Fruit fly (Drosophila melanogaster): ENCODE data around the gene pic.
A peak's percentile ranks its signal among the peaks of the same experiment; 100 is the strongest.

The pic gene

dm6 chr3R:13032975-13033445 lies 19.0 kb upstream of the pic start (continued):
- TF ChIP-seq CG4707 (GFP tag; optimal IDR thresholded peaks at IDR 0.05) (peak; percentile 51), Ada2b (GFP tag; IDR thresholded peaks at IDR 0.05) (0 out of 2 replicates have a peak, but pooled peaks have one; percentile 6), Fer2 (tag; optimal IDR thresholded peaks at IDR 0.05) (peak; percentile 12), zfh2 (GFP tag; optimal IDR thresholded peaks at IDR 0.05) (no peak), zfh1 (GFP tag; IDR thresholded peaks at IDR 0.05) (0 out of 3 replicates have a peak, but pooled peaks have one; percentile 28), Hey (tag; optimal IDR thresholded peaks at IDR 0.05) (no peak), stc (GFP tag; IDR thresholded peaks at IDR 0.05) (0 out of 2 replicates have a peak, but pooled peaks have one; percentile 13), sd (tag; optimal IDR thresholded peaks at IDR 0.05) (peak; percentile 23), Rfx (GFP tag; IDR thresholded peaks at IDR 0.05) (peak; percentile 24), CG10654 (GFP tag; optimal IDR thresholded peaks at IDR 0.05) (no peak), shn (GFP tag; optimal IDR thresholded peaks at IDR 0.05) (no peak), onecut (GFP tag; IDR thresholded peaks at IDR 0.05) (peak; percentile 36; the same call in 1 of the 2 replicates), crol (GFP tag; IDR thresholded peaks at IDR 0.05) (no peak), CG6254 (GFP tag; optimal IDR thresholded peaks at IDR 0.05) (peak; percentile 26), Ptx1 (GFP tag; IDR thresholded peaks at IDR 0.05) (peak; percentile 36; the same call in 1 of the 2 replicates), CG2129 (GFP tag; IDR thresholded peaks at IDR 0.05; ENCODE audit: partially characterized antibody) (no peak), CG17328 (GFP tag; IDR thresholded peaks at IDR 0.05) (peak; percentile 12; the same call in 1 of the 2 replicates), CG6791 (GFP tag; IDR thresholded peaks at IDR 0.05; ENCODE audit: partially characterized antibody) (no peak), Hmr (GFP tag; optimal IDR thresholded peaks at IDR 0.05) (peak; percentile 56), D (optimal IDR thresholded peaks at IDR 0.05) (no peak), D (GFP tag; optimal IDR thresholded peaks at IDR 0.05) (peak; percentile 44), inv (GFP tag; IDR thresholded peaks at IDR 0.05; ENCODE audit: partially characterized antibody) (no peak), Bgb (GFP tag; IDR thresholded peaks at IDR 0.05; ENCODE audit: partially characterized antibody) (no peak), ac (GFP tag; optimal IDR thresholded peaks at IDR 0.05) (peak; percentile 7), Ets65A (GFP tag) (no peak), CG31388 (GFP tag; optimal IDR thresholded peaks at IDR 0.05) (no peak), CG4282 (GFP tag; optimal IDR thresholded peaks at IDR 0.05) (no peak), CG11093 (GFP tag; IDR thresholded peaks at IDR 0.05) (no peak), ATbp (GFP tag; optimal IDR thresholded peaks at IDR 0.05) (peak; percentile 82), ken (GFP tag; IDR thresholded peaks at IDR 0.05) (0 out of 3 replicates have a peak, but pooled peaks have one; percentile 39), CG2120 (GFP tag; optimal IDR thresholded peaks at IDR 0.05) (no peak), az2 (GFP tag; optimal IDR thresholded peaks at IDR 0.05) (no peak), cwo (GFP tag; optimal IDR thresholded peaks at IDR 0.05) (peak; percentile 73), yki (optimal IDR thresholded peaks at IDR 0.05) (no peak), Asciz (GFP tag; optimal IDR thresholded peaks at IDR 0.05) (peak; percentile 80), CG17385 (GFP tag; optimal IDR thresholded peaks at IDR 0.05) (peak; percentile 9), CG18599 (GFP tag; optimal IDR thresholded peaks at IDR 0.05) (peak; percentile 68), CG3163 (GFP tag; optimal IDR thresholded peaks at IDR 0.05) (no peak), schlank (tag; optimal IDR thresholded peaks at IDR 0.05) (peak; percentile 29), MTF-1 (GFP tag; optimal IDR thresholded peaks at IDR 0.05; ENCODE audit: borderline replicate concordance) (peak; percentile 71), CG18476 (GFP tag; optimal IDR thresholded peaks at IDR 0.05) (peak; percentile 12), MBD-R2 (GFP tag; IDR thresholded peaks at IDR 0.05) (peak; percentile 23; the same call in 1 of the 2 replicates), CG17912 (GFP tag; optimal IDR thresholded peaks at IDR 0.05) (peak; percentile 31), CG9797 (GFP tag; optimal IDR thresholded peaks at IDR 0.05) (peak; percentile 5), crc (GFP tag; optimal IDR thresholded peaks at IDR 0.05) (no peak), gcm (GFP tag; optimal IDR thresholded peaks at IDR 0.05) (peak; percentile 55), CG7357 (GFP tag; IDR thresholded peaks at IDR 0.05) (no peak), Camta (GFP tag; optimal IDR thresholded peaks at IDR 0.05) (peak; percentile 9), CG16813 (GFP tag; IDR thresholded peaks at IDR 0.05; ENCODE audit: partially characterized antibody) (0 out of 3 replicates have a peak, but pooled peaks have one; percentile 11), gsb (GFP tag; IDR thresholded peaks at IDR 0.05) (0 out of 2 replicates have a peak, but pooled peaks have one; percentile 22)

Measured in whole organism, embryonic.